Fruit fly (Drosophila melanogaster) S2 (cell line): ENCODE data around the gene msopa.

Experiments used
- CG8478 ChIP-seq: fragments of >200 bp; optimal IDR thresholded peaks from 2 replicates; lab custom pipeline; 2018
- CTCF ChIP-seq, 2 experiments: fragments of >200 bp; optimal IDR thresholded peaks; 2 replicates each; lab custom pipeline; 2018

DNA sequence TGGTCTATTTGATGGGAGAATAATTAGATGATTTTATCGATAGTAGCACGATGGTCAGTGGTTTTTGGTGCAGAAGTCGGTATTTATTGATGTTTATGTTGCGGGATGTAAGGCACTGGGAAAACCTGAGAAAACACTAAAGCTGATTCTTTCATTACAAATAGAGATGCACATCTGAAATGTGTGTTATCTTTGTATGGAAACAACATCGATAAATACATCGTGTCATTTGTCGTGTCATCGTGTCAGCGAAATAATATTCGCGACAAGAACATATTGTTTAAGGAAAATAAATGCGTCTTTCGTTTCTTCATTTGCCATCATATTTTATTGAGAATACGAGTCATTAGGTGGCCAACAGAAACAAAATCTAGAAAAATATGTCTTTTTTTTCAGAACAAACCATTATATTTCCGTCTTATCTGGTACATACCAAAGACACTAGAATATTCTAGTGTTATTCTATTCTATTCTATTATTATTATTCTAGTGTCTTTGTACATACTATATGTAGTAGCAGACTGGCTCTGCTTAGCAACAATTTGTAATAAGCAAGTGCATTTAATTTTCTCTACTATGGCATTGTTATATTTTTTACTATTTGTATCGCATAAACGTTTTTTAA, 8.1 kb upstream of the msopa start, which contains the start of gene CG7133:
- no peak for TF ChIP-seq CG8478 (lab: Kevin White, UChicago)
- no peak for TF ChIP-seq CTCF (optimal IDR thresholded peaks at IDR 0.05; lab: Kevin White, UChicago)
